Fruit fly (Drosophila melanogaster): ENCODE data around the gene TfIIB.

DNA sequence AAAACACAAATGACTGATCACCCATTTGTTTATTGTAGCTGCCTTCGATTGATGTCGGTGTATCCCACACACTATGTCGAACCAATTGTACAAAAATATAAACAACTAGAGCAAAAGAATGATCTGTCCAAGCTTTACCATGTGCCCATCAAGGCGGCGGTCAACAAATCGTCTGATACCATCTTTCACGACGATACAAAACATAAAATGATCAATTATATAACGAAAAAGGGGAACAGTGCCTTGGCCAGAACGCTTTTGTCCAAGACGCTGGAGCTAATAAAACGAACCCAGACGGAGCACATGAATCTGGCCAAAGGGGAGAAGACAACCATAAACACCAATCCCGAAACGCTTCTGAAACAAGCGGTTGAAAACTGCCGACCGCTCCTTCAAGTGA lies 44.3 kb upstream of the TfIIB start:
- TF ChIP-seq gsb-n (tag; optimal IDR thresholded peaks at IDR 0.05) (no peak), ewg (GFP tag; optimal IDR thresholded peaks at IDR 0.05) (no peak)
